Worm (Caenorhabditis elegans): ENCODE results near the gene R144.13.

R144.13 gene

ce11 chrIII:5008730-5009129, 14.3 kb upstream of the R144.13 start, which contains the start of gene R144.11:
TSS of gene R144.11 (minus strand) at chrIII:5008830.
- TF ChIP-seq fkh-10 (GFP tag; optimal IDR thresholded peaks at IDR 0.05) (no peak), ama-1 (optimal IDR thresholded peaks at IDR 0.05) (no peak), fkh-6 (tag; optimal IDR thresholded peaks at IDR 0.05) (no peak), hlh-8 (tag; optimal IDR thresholded peaks at IDR 0.05) (no peak), dmd-4 (tag; optimal IDR thresholded peaks at IDR 0.05; ENCODE audit: borderline replicate concordance) (no peak), ztf-16 (tag; optimal IDR thresholded peaks at IDR 0.05) (no peak), sox-2 (GFP tag; IDR thresholded peaks at IDR 0.05) (no peak), eyg-1 (tag; optimal IDR thresholded peaks at IDR 0.05) (no peak), elt-2 (tag; optimal IDR thresholded peaks at IDR 0.05) (no peak), C08G9.2 (tag; optimal IDR thresholded peaks at IDR 0.05) (no peak), hlh-30 (tag; optimal IDR thresholded peaks at IDR 0.05; ENCODE audit: insufficient read depth) (no peak), pros-1 (tag; optimal IDR thresholded peaks at IDR 0.05) (no peak), ceh-14 (tag; optimal IDR thresholded peaks at IDR 0.05) (no peak), zip-5 (tag; optimal IDR thresholded peaks at IDR 0.05) (no peak), hlh-6 (tag; optimal IDR thresholded peaks at IDR 0.05) (no peak), ceh-2 (tag; optimal IDR thresholded peaks at IDR 0.05) (no peak), odd-2 (tag; optimal IDR thresholded peaks at IDR 0.05) (no peak), nhr-11 (tag; optimal IDR thresholded peaks at IDR 0.05) (no peak), ceh-9 (tag; optimal IDR thresholded peaks at IDR 0.05) (no peak), ceh-22 (tag; optimal IDR thresholded peaks at IDR 0.05) (no peak)

DNA sequence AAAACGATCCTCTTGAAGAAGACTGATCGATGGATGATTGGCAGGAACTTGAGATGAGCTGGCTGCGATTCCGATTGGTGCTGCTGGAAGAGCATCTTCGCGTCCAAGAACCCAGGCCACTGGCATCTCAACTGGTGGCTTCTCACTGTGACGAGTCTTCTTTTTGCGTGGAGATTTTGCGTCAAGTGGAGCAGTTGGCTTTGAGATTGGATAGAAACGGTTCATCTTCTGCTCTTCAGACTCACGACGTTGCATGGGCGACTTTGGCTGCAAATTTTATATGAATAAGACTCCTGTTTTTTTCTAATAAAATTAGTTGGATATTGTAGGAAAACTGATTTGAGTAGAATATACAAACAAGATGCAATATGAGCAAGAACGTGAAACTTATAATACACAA, 12.3 kb upstream of the R144.13 start:
- TF ChIP-seq ceh-22 (tag; optimal IDR thresholded peaks at IDR 0.05) (no peak), K09A11.1 (tag; optimal IDR thresholded peaks at IDR 0.05; ENCODE audit: insufficient read depth) (no peak)

DNA sequence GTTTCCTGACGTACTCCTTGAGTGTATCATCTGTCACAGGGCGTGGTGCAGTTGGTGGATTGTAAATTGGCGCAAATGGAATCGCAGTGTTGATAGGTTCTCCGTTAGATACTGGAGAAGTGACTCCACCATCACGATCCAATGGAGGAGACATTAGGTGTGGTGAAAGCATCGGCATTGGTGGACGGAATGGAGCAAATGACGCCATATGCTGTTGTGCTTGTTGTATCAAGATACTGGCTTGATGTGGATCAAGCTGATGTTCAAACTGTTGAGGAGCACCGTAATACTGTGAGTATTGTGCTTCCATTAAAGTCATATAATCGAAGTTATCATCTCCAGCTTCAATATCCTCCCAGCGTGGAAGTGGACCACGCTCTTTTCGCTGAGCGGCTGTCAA, 10.6 kb upstream of the R144.13 start:
- TF ChIP-seq hlh-13 (GFP tag; optimal IDR thresholded peaks at IDR 0.05), result no peak
- TF ChIP-seq unc-86 (tag; optimal IDR thresholded peaks at IDR 0.05), result no peak
- TF ChIP-seq ceh-24 (tag; optimal IDR thresholded peaks at IDR 0.05), result no peak

DNA sequence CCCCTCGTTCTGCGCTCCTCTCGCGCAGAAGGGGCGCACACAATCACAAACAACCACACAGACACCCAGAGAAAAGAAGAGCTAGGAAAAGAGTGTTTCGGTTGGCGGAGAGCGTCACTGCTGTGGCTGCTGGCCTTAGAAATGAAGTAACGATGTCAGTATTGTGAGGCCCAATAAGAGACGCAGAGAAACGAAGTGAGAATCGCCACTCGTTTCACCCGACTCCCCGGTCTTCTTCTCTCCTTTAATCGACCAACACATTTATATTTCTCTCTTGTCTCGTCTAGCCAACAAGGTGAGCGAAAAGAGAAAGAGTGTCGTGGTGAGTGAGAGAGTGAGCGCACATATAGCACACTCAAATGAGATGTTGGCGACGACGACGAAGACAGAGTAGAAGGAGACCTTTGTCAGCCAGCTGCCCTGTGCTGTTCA, 9.1 kb upstream of the R144.13 start:
- TF ChIP-seq C38D4.7 (GFP tag; optimal IDR thresholded peaks at IDR 0.05) (no peak), ref-2 (tag; optimal IDR thresholded peaks at IDR 0.05) (peak; percentile 92), unc-42 (tag; optimal IDR thresholded peaks at IDR 0.05) (peak; percentile 96), ceh-34 (tag; optimal IDR thresholded peaks at IDR 0.05) (peak; percentile 91), hlh-15 (tag; optimal IDR thresholded peaks at IDR 0.05) (no peak), pax-1 (tag; optimal IDR thresholded peaks at IDR 0.05) (peak; percentile 67), ceh-22 (tag; optimal IDR thresholded peaks at IDR 0.05) (no peak), ceh-14 (tag; optimal IDR thresholded peaks at IDR 0.05) (peak; percentile 87), tbx-7 (tag; optimal IDR thresholded peaks at IDR 0.05) (no peak), dve-1 (tag; optimal IDR thresholded peaks at IDR 0.05) (peak; percentile 38), K02D7.2 (tag; optimal IDR thresholded peaks at IDR 0.05) (no peak), che-1 (tag; optimal IDR thresholded peaks at IDR 0.05) (no peak), odd-2 (tag; optimal IDR thresholded peaks at IDR 0.05) (peak; percentile 29), ceh-19 (GFP tag; optimal IDR thresholded peaks at IDR 0.05) (peak; percentile 74), ceh-31 (tag; optimal IDR thresholded peaks at IDR 0.05) (peak; percentile 98), ceh-9 (tag; optimal IDR thresholded peaks at IDR 0.05) (no peak), pag-3 (tag; optimal IDR thresholded peaks at IDR 0.05; ENCODE audit: borderline replicate concordance) (peak; percentile 51), sox-4 (tag; optimal IDR thresholded peaks at IDR 0.05) (peak; percentile 32), hlh-6 (tag; optimal IDR thresholded peaks at IDR 0.05) (peak; percentile 54), ztf-16 (tag; optimal IDR thresholded peaks at IDR 0.05) (no peak), hlh-13 (GFP tag; optimal IDR thresholded peaks at IDR 0.05) (no peak), C08G9.2 (tag; optimal IDR thresholded peaks at IDR 0.05) (peak; percentile 48), ceh-48 (tag; optimal IDR thresholded peaks at IDR 0.05) (peak; percentile 43), F13H6.1 (tag; optimal IDR thresholded peaks at IDR 0.05) (peak; percentile 86), ahr-1 (tag; optimal IDR thresholded peaks at IDR 0.05) (no peak), nhr-11 (tag; optimal IDR thresholded peaks at IDR 0.05) (no peak), hlh-30 (tag; optimal IDR thresholded peaks at IDR 0.05; ENCODE audit: insufficient read depth) (peak; percentile 73), fkh-6 (tag; optimal IDR thresholded peaks at IDR 0.05) (no peak), nhr-232 (tag; optimal IDR thresholded peaks at IDR 0.05) (peak; percentile 42), unc-86 (tag; optimal IDR thresholded peaks at IDR 0.05) (no peak), ttx-3 (tag; optimal IDR thresholded peaks at IDR 0.05) (no peak), lin-11 (tag; optimal IDR thresholded peaks at IDR 0.05) (no peak), pha-2 (tag; optimal IDR thresholded peaks at IDR 0.05) (peak; percentile 70)
